Fruit fly (Drosophila melanogaster): ENCODE measurements around the gene CG13658.

DNA sequence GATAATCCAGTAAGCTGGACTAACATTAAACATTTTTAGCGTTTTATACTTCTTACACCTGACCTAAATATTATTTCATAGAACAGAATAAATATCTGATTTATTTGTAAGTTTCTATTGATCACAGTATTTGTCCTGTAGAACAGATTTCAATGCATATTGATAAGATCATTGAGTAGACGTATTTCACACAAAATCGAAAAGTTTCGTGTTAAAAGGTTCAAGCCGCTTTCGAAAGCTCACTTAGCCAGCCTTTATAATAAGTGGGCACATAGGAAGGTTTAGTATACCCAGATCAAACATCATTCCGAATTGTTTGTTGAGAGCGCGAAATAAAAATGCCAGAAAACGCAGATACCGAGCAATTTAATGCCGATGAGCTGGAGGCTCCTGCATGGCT, 2.3 kb downstream of the CG13658 start, which contains the start of gene CG11893:
- no peak for TF ChIP-seq h (optimal IDR thresholded peaks at IDR 0.05)
- TF ChIP-seq Myc (optimal IDR thresholded peaks at IDR 0.05), result no peak
- no peak for TF ChIP-seq Sin3A (optimal IDR thresholded peaks at IDR 0.05)

Data from Kc167 (cell line).